Fruit fly (Drosophila melanogaster) whole organism, embryonic: ENCODE results near the gene nst.
A peak's percentile ranks its signal among the peaks of the same experiment; 100 is the strongest.

Experiments used
- Asciz ChIP-seq: fragments of 200-800 bp; sonication (Bioruptor generic); optimal IDR thresholded peaks from 2 replicates; lab custom pipeline; 2017; ENCODE audit warnings: missing biosample characterization, mild to moderate bottlenecking, missing genetic modification characterization, missing genetic modification reagents
- BEAF-32 ChIP-seq: fragments of 200-800 bp; sonication (Bioruptor generic); optimal IDR thresholded peaks from 3 replicates; lab custom pipeline; 2017; ENCODE audit warnings: missing biosample characterization, missing genetic modification characterization, mild to moderate bottlenecking, moderate library complexity, missing genetic modification reagents
- CG10321 ChIP-seq: fragments of 200-800 bp; sonication (Bioruptor generic); IDR thresholded peaks from 2 replicates; pipeline ENCODE4 v1.3.6; 2022; ENCODE audit warnings: missing biosample characterization, missing genetic modification characterization
- CG10543 ChIP-seq: fragments of 200-800 bp; sonication (Bioruptor generic); optimal IDR thresholded peaks from 3 replicates; lab custom pipeline; 2017; ENCODE audit warnings: missing biosample characterization, mild to moderate bottlenecking, missing genetic modification characterization, moderate library complexity
- CG11723 ChIP-seq: fragments of 200-800 bp; sonication (Bioruptor generic); optimal IDR thresholded peaks from 2 replicates; lab custom pipeline; 2017; ENCODE audit warnings: missing biosample characterization, mild to moderate bottlenecking, missing genetic modification characterization
- CG12942 ChIP-seq: fragments of 200-800 bp; sonication (Bioruptor generic); optimal IDR thresholded peaks from 3 replicates; lab custom pipeline; 2016; ENCODE audit warnings: missing biosample characterization, missing genetic modification characterization
- CG13123 ChIP-seq: fragments of 200-800 bp; sonication (Bioruptor generic); optimal IDR thresholded peaks from 2 replicates; lab custom pipeline; 2016; ENCODE audit warnings: missing biosample characterization, missing genetic modification characterization
- CG14441 ChIP-seq: fragments of 200-800 bp; sonication (Bioruptor generic); IDR thresholded peaks from 2 replicates; pipeline ENCODE4 v1.3.6; 2022; ENCODE audit warnings: missing biosample characterization, missing genetic modification characterization
- CG15269 ChIP-seq: fragments of 200-800 bp; sonication (Bioruptor generic); optimal IDR thresholded peaks from 2 replicates; lab custom pipeline; 2018; ENCODE audit warnings: missing biosample characterization, mild to moderate bottlenecking, missing genetic modification characterization, moderate library complexity
- CG1529 ChIP-seq: fragments of 200-800 bp; sonication (Bioruptor generic); optimal IDR thresholded peaks from 3 replicates; lab custom pipeline; 2018; ENCODE audit warnings: missing biosample characterization, missing genetic modification characterization
- CG16815 ChIP-seq: fragments of 200-800 bp; sonication (Bioruptor generic); optimal IDR thresholded peaks from 3 replicates; lab custom pipeline; 2017; ENCODE audit warnings: missing biosample characterization, mild to moderate bottlenecking, missing genetic modification characterization
- CG17912 ChIP-seq: fragments of 200-800 bp; sonication (Bioruptor generic); optimal IDR thresholded peaks from 2 replicates; lab custom pipeline; 2018; ENCODE audit warnings: missing biosample characterization, mild to moderate bottlenecking, missing genetic modification characterization
- CG2116 ChIP-seq: fragments of 200-800 bp; sonication (Bioruptor generic); optimal IDR thresholded peaks from 3 replicates; lab custom pipeline; 2018; ENCODE audit warnings: missing biosample characterization, mild to moderate bottlenecking, missing genetic modification characterization
- CG3838 ChIP-seq: fragments of 200-800 bp; sonication (Bioruptor generic); optimal IDR thresholded peaks from 3 replicates; lab custom pipeline; 2016; ENCODE audit warnings: missing biosample characterization, missing genetic modification characterization
- CG6175 ChIP-seq: fragments of 200-800 bp; sonication (Bioruptor generic); IDR thresholded peaks from 3 replicates; pipeline ENCODE4 v1.3.6; 2022; ENCODE audit warnings: missing biosample characterization, missing genetic modification characterization
- CG7786 ChIP-seq: fragments of 200-800 bp; sonication (Bioruptor generic); optimal IDR thresholded peaks from 2 replicates; lab custom pipeline; 2016; ENCODE audit warnings: missing biosample characterization, missing genetic modification characterization
- CG8359 ChIP-seq: fragments of 200-800 bp; sonication (Bioruptor generic); optimal IDR thresholded peaks from 2 replicates; lab custom pipeline; 2017; ENCODE audit warnings: missing biosample characterization, mild to moderate bottlenecking, missing genetic modification characterization, borderline replicate concordance
- CG9437 ChIP-seq: fragments of 200-800 bp; sonication (Bioruptor generic); optimal IDR thresholded peaks from 2 replicates; lab custom pipeline; 2018; ENCODE audit warnings: missing biosample characterization, mild to moderate bottlenecking, missing genetic modification characterization
- Dbx ChIP-seq: fragments of 200-800 bp; sonication (Bioruptor generic); IDR thresholded peaks from 3 replicates; pipeline ENCODE4 v1.3.6; 2022; ENCODE audit warnings: missing biosample characterization, missing genetic modification characterization
- Deaf1 ChIP-seq: fragments of 200-800 bp; optimal IDR thresholded peaks from 3 replicates; lab custom pipeline; 2019; ENCODE audit warnings: missing biosample characterization, mild to moderate bottlenecking, missing genetic modification characterization, moderate library complexity
- Dip2 ChIP-seq: fragments of 200-800 bp; sonication (Bioruptor generic); IDR thresholded peaks from 2 replicates; pipeline ENCODE4 v1.3.6; 2022; ENCODE audit warnings: missing biosample characterization, missing genetic modification characterization
- H15 ChIP-seq: fragments of 200-800 bp; sonication (Bioruptor generic); IDR thresholded peaks from 3 replicates; pipeline ENCODE4 v1.3.6; 2022; ENCODE audit warnings: missing biosample characterization, missing genetic modification characterization
- Kr ChIP-seq: fragments of 200-800 bp; sonication (Bioruptor generic); optimal IDR thresholded peaks from 2 replicates; lab custom pipeline; 2017; ENCODE audit warnings: missing biosample characterization, mild to moderate bottlenecking, missing genetic modification characterization
- Scr ChIP-seq: fragments of 200-800 bp; sonication (Bioruptor generic); IDR thresholded peaks from 2 replicates; pipeline ENCODE4 v1.3.6; 2022; ENCODE audit warnings: missing biosample characterization, missing genetic modification characterization; ENCODE audit not compliant: partially characterized antibody
- Stat92E ChIP-seq, 3 experiments: fragments of >200 bp in 2 of 3; fragments of 200-800 bp in 1 of 3; sonication (Bioruptor generic) in 1 of 3; optimal IDR thresholded peaks; 2 replicates each; lab custom pipeline; 2017 to 2019; ENCODE audit warnings: missing biosample characterization in 3 of 3, missing genetic modification characterization in 3 of 3, mild to moderate bottlenecking in 1 of 3, moderate library complexity in 1 of 3
- amos ChIP-seq: fragments of 200-800 bp; sonication (Bioruptor generic); IDR thresholded peaks from 2 replicates; pipeline ENCODE4 v1.3.6; 2022; ENCODE audit warnings: missing biosample characterization, missing genetic modification characterization; ENCODE audit not compliant: partially characterized antibody
- ase ChIP-seq: fragments of 200-800 bp; sonication (Bioruptor generic); IDR thresholded peaks from 3 replicates; pipeline ENCODE4 v1.3.6; 2022; ENCODE audit warnings: missing biosample characterization, missing genetic modification characterization
- ash1 ChIP-seq: fragments of 200-800 bp; sonication (Bioruptor generic); optimal IDR thresholded peaks from 2 replicates; lab custom pipeline; 2018; ENCODE audit warnings: missing biosample characterization, mild to moderate bottlenecking, missing genetic modification characterization
- bab2 ChIP-seq: fragments of 200-800 bp; sonication (Bioruptor generic); optimal IDR thresholded peaks from 2 replicates; lab custom pipeline; 2016; ENCODE audit warnings: missing biosample characterization, missing genetic modification characterization
- dmrt11E ChIP-seq: fragments of 200-800 bp; sonication (Bioruptor generic); optimal IDR thresholded peaks from 3 replicates; lab custom pipeline; 2018; ENCODE audit warnings: missing biosample characterization, mild to moderate bottlenecking, missing genetic modification characterization, moderate library complexity
- exex ChIP-seq: fragments of 200-800 bp; sonication (Bioruptor generic); optimal IDR thresholded peaks from 4 replicates; lab custom pipeline; 2018; ENCODE audit warnings: missing biosample characterization, mild to moderate bottlenecking, missing genetic modification characterization, moderate library complexity
- fd96Cb ChIP-seq: fragments of 200-800 bp; sonication (Bioruptor generic); optimal IDR thresholded peaks from 2 replicates; lab custom pipeline; 2018; ENCODE audit warnings: missing biosample characterization, mild to moderate bottlenecking, missing genetic modification characterization, moderate library complexity
- grau ChIP-seq: fragments of 200-800 bp; optimal IDR thresholded peaks from 3 replicates; lab custom pipeline; 2019; ENCODE audit warnings: missing biosample characterization, mild to moderate bottlenecking, missing genetic modification characterization, moderate library complexity
- grn ChIP-seq: fragments of 200-800 bp; sonication (Bioruptor generic); optimal IDR thresholded peaks from 3 replicates; lab custom pipeline; 2017; ENCODE audit warnings: missing biosample characterization, missing genetic modification characterization
- gsb ChIP-seq: fragments of 200-800 bp; sonication (Bioruptor generic); IDR thresholded peaks from 2 replicates; pipeline ENCODE4 v1.3.6; 2022; ENCODE audit warnings: missing biosample characterization, missing genetic modification characterization
- gt ChIP-seq: fragments of 200-800 bp; sonication (Bioruptor generic); IDR thresholded peaks from 2 replicates; pipeline ENCODE4 v1.3.6; 2022; ENCODE audit warnings: missing biosample characterization, missing genetic modification characterization
- hth ChIP-seq: fragments of >200 bp; optimal IDR thresholded peaks from 2 replicates; lab custom pipeline; 2017; ENCODE audit warnings: inconsistent platforms
- insv ChIP-seq, 2 experiments: fragments of 200-800 bp; sonication (Bioruptor generic); optimal IDR thresholded peaks; 3 replicates each; lab custom pipeline; 2016 to 2018; ENCODE audit warnings: missing biosample characterization in 2 of 2, missing genetic modification characterization in 2 of 2
- lola ChIP-seq, 3 experiments: fragments of >200 bp in 2 of 3; fragments of 200-800 bp in 1 of 3; sonication (Bioruptor generic) in 1 of 3; optimal IDR thresholded peaks; 2 replicates each; lab custom pipeline; 2017 to 2019; ENCODE audit warnings: missing biosample characterization in 3 of 3, missing genetic modification characterization in 3 of 3, mild to moderate bottlenecking in 1 of 3, moderate library complexity in 1 of 3
- mld ChIP-seq: fragments of 200-800 bp; sonication (Bioruptor generic); IDR thresholded peaks from 3 replicates; pipeline ENCODE4 v1.3.6; 2022; ENCODE audit warnings: missing biosample characterization, missing genetic modification characterization; ENCODE audit not compliant: partially characterized antibody
- nerfin-1 ChIP-seq: fragments of 200-800 bp; sonication (Bioruptor generic); optimal IDR thresholded peaks from 3 replicates; lab custom pipeline; 2019; ENCODE audit warnings: missing biosample characterization, mild to moderate bottlenecking, missing genetic modification characterization, moderate library complexity
- prd ChIP-seq, 3 experiments: fragments of >200 bp in 2 of 3; fragments of 200-800 bp in 1 of 3; sonication (Bioruptor generic) in 1 of 3; optimal IDR thresholded peaks in 2 of 3; IDR thresholded peaks in 1 of 3; 2 replicates in 2 of 3; 3 replicates in 1 of 3; pipeline versions ENCODE4 v1.3.6 to Lab custom; 2017 to 2022; ENCODE audit warnings: missing biosample characterization in 1 of 3, missing genetic modification characterization in 1 of 3
- pros ChIP-seq: fragments of 200-800 bp; sonication (Bioruptor generic); optimal IDR thresholded peaks from 3 replicates; lab custom pipeline; 2019; ENCODE audit warnings: missing biosample characterization, mild to moderate bottlenecking, missing genetic modification characterization, moderate library complexity
- ranshi ChIP-seq: fragments of 200-800 bp; sonication (Bioruptor generic); IDR thresholded peaks from 2 replicates; pipeline ENCODE4 v1.3.6; 2022; ENCODE audit warnings: missing biosample characterization, missing genetic modification characterization
- row ChIP-seq: fragments of 200-800 bp; sonication (Bioruptor generic); IDR thresholded peaks from 3 replicates; pipeline ENCODE4 v1.3.6; 2022; ENCODE audit warnings: missing biosample characterization, missing genetic modification characterization
- sd ChIP-seq: fragments of 200-800 bp; sonication (Bioruptor generic); optimal IDR thresholded peaks from 3 replicates; lab custom pipeline; 2018; ENCODE audit warnings: missing biosample characterization, mild to moderate bottlenecking, missing genetic modification characterization, moderate library complexity
- seq ChIP-seq: fragments of 200-800 bp; sonication (Bioruptor generic); IDR thresholded peaks from 2 replicates; pipeline ENCODE4 v1.3.6; 2022; ENCODE audit warnings: missing biosample characterization, missing genetic modification characterization
- sob ChIP-seq: fragments of 200-800 bp; sonication (Bioruptor generic); IDR thresholded peaks from 2 replicates; pipeline ENCODE4 v1.3.6; 2022; ENCODE audit warnings: missing biosample characterization, missing genetic modification characterization
- trh ChIP-seq: fragments of 200-800 bp; sonication (Bioruptor generic); optimal IDR thresholded peaks from 2 replicates; lab custom pipeline; 2016; ENCODE audit warnings: missing biosample characterization, missing genetic modification characterization

The nst gene

DNA sequence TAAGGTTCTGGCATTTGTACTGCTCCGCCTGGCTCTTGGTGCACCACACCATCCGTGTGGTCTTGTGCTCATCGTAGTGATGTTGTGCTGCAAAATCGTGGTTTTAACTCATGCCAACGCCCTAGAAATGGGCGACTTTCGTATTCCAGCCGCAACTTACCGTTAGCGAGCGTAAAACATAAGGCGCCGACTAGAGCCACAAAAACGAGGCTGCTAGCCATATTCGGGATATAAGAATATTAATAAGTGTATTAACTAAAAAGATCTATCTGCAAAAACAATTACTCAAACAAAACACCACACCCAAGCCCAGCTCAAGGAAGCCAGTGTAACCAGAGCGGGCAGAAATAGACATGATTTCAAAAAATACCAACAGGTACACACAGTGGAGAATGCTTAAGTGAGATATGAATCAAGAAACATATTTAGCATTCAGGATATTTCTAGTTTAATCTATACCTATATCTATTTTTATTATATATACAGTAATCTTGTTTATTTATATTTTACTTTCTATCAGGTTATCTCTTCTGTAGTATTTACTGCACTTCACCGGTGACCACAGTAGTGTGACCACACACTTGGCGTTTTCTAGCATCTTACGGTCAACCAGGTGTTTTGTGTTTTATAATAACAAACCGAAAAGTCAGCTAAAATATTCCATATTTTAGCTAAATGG lies 3.6 kb upstream of the nst start, which contains the start of the genes Tsf2 and CG34242 (continued):
- TF ChIP-seq ase (peak; percentile 94), hth (lab: Kevin White, UChicago) (no peak), sd (tag; lab: Kevin White, UChicago) (no peak), Scr (GFP tag; lab: Robert Waterston, UW) (no peak; the same call in 1 of the 2 replicates), CG10321 (GFP tag; lab: Robert Waterston, UW) (no peak), ash1 (GFP tag; lab: Kevin White, UChicago) (no peak), seq (GFP tag; lab: Robert Waterston, UW) (no peak), dmrt11E (tag; lab: Kevin White, UChicago) (no peak), CG11723 (no peak), Asciz (GFP tag; lab: Kevin White, UChicago) (no peak), CG9437 (GFP tag; lab: Kevin White, UChicago) (peak; percentile 34), CG8359 (GFP tag; lab: Kevin White, UChicago) (peak; percentile 45), Dbx (GFP tag; lab: Robert Waterston, UW) (peak; percentile 94), row (GFP tag; lab: Robert Waterston, UW) (peak; percentile 84), pros (GFP tag; lab: Kevin White, UChicago) (no peak), BEAF-32 (GFP tag; lab: Kevin White, UChicago) (no peak), CG14441 (GFP tag; lab: Robert Waterston, UW) (peak; percentile 92), bab2 (no peak), CG10543 (GFP tag; lab: Kevin White, UChicago) (peak; percentile 52), CG2116 (GFP tag; lab: Kevin White, UChicago) (peak; percentile 18), ranshi (GFP tag; lab: Robert Waterston, UW) (peak; percentile 95), grau (tag; lab: Kevin White, UChicago) (peak; percentile 94), mld (GFP tag; lab: Robert Waterston, UW) (no peak), exex (tag; lab: Kevin White, UChicago) (no peak), trh (GFP tag; lab: Kevin White, UChicago) (no peak), H15 (GFP tag; lab: Robert Waterston, UW) (peak; percentile 81; the same call in 2 of the 3 replicates), insv (GFP tag; optimal IDR thresholded peaks at IDR 0.05; lab: Kevin White, UChicago) (no peak), gt (GFP tag; lab: Robert Waterston, UW) (peak; percentile 55), grn (GFP tag; lab: Kevin White, UChicago) (no peak), Kr (GFP tag; lab: Kevin White, UChicago) (no peak), nerfin-1 (tag; lab: Kevin White, UChicago) (peak; percentile 80), CG16815 (GFP tag; lab: Kevin White, UChicago) (no peak), fd96Cb (tag; lab: Kevin White, UChicago) (peak; percentile 92), CG13123 (no peak), CG1529 (no peak), Dip2 (GFP tag; lab: Robert Waterston, UW) (no peak), prd (optimal IDR thresholded peaks at IDR 0.05; lab: Kevin White, UChicago) (no peak), prd (GFP tag; IDR thresholded peaks at IDR 0.05; lab: Robert Waterston, UW) (peak; percentile 96), CG7786 (GFP tag; lab: Kevin White, UChicago) (no peak), lola (GFP tag; optimal IDR thresholded peaks at IDR 0.05; lab: Kevin White, UChicago) (no peak), CG17912 (GFP tag; lab: Kevin White, UChicago) (no peak), CG6175 (GFP tag; lab: Robert Waterston, UW) (peak; percentile 84; the same call in 2 of the 3 replicates), CG3838 (GFP tag; lab: Kevin White, UChicago) (no peak), CG15269 (tag; lab: Kevin White, UChicago) (no peak), amos (GFP tag; lab: Robert Waterston, UW) (no peak), sob (peak; percentile 94), gsb (GFP tag; lab: Robert Waterston, UW) (peak; percentile 84), CG12942 (no peak), Stat92E (GFP tag; optimal IDR thresholded peaks at IDR 0.05; lab: Kevin White, UChicago) (peak in 1 of 3 experiments; percentile 26), Deaf1 (tag; lab: Kevin White, UChicago) (no peak)
